Worm (Caenorhabditis elegans) whole organism, L4/young adult: Measurements from ENCODE around the gene T01G1.4.
"Not testable (repeated sequence)": the region's sequence is repeated elsewhere in the genome, so short reads cannot be mapped to it uniquely, and the experiment has no call there.

Experiments used
- W03F9.2 ChIP-seq: fragments of 150-350 bp; optimal IDR thresholded peaks from 2 replicates; lab custom pipeline; 2014; ENCODE audit warnings: missing biosample characterization, missing genetic modification characterization
- dao-5 ChIP-seq: sonication (generic microtip); optimal IDR thresholded peaks from 2 replicates; lab custom pipeline; 2016; ENCODE audit warnings: missing genotype, missing genetic modification characterization, moderate library complexity, missing compliant biosample characterization
- him-1 ChIP-seq: sonication (generic microtip); optimal IDR thresholded peaks from 2 replicates; lab custom pipeline; 2016; ENCODE audit warnings: missing genotype, missing genetic modification reagents, missing genetic modification characterization, missing compliant biosample characterization

Gene T01G1.4

DNA sequence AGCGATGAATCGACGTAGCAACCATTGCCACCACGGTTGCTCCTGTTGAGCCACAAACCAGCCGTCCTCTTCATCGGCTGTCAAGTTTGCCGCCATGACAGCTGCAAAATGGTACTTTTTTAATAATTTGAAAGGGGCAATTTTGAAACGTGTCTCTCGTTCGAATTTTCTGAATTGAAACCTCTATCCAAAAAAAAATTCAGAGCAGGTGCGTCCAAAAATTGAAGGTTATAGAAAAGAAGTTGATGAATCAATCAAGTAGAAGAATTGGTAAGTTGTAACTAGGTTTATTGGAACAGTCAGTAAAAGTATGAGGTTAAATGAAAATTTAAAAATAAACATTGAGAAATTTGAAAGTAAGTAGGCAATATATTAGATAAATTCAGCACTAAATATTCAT is at the start of gene T01G1.4:
Gene T01G1.4 (minus strand): TSS at position 101 of the 400 bp plus-strand sequence.
- TF ChIP-seq dao-5 (tag; lab: Kevin White, UChicago) = no peak
- no peak for TF ChIP-seq him-1 (tag; lab: Kevin White, UChicago)
- TF ChIP-seq W03F9.2 = no peak

ce11 chrIV:11410084-11410483 is 48.8 kb upstream of the T01G1.4 start, which contains the start of gene gfat-2:
gfat-2 (plus strand) TSS chrIV:11410228.
- TF ChIP-seq dao-5 (tag; lab: Kevin White, UChicago) (no peak), W03F9.2 (no peak), him-1 (tag; lab: Kevin White, UChicago) (no peak)

DNA sequence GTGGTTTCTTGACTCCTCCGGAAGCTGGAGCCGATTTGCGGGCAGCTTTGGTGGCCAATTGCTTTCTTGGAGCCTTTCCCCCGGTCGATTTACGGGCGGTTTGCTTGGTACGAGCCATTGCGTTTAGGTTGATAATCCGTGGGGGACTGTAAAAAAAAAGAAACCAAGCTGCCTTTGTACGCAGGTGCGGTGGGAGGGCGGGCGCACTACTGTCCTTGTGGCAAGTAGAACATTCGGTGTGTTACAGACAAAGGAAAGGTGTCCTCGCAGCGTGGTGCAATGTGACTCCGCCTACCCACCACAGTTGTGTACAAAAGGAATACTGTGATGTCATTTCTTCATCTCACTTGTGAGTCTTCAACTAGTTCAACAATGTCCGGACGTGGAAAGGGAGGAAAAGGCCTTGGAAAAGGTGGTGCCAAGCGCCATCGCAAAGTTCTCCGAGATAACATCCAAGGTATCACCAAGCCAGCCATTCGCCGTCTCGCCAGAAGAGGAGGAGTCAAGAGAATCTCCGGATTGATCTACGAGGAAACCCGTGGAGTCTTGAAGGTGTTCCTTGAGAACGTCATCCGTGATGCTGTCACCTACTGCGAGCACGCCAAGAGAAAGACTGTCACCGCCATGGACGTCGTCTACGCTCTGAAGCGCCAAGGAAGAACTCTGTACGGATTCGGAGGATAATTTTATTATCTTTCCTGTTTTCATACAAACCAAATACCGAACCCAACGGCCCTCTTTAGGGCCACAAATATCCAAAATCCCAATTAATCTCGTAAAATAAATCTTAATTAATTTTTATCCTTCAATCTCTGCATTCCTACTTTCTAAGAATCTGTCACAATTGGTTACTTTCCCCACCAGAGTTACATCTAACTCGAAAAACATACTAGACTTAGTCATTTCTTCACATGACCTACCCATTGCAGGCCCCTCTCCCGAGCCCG is 45.7 kb upstream of the T01G1.4 start, which contains the start of the genes his-63 and his-64:
Gene his-63 (minus strand): TSS at position 118 of the 947 bp plus-strand sequence.
Gene his-64 (plus strand): TSS at position 373 of the 947 bp plus-strand sequence.
- TF ChIP-seq W03F9.2; dao-5 (tag; lab: Kevin White, UChicago); him-1 (tag; lab: Kevin White, UChicago): not testable (repeated sequence)

- TF ChIP-seq W03F9.2 = peak; percentile 8
- TF ChIP-seq him-1 (tag; lab: Kevin White, UChicago) = no peak
Measured at ce11 chrIV:11403288-11403991, 42.1 kb upstream of the T01G1.4 start, which contains the start of the genes memi-3 and cyp-31A2. memi-3 (minus strand) TSS chrIV:11403338. cyp-31A2 (plus strand) TSS chrIV:11403961.

DNA sequence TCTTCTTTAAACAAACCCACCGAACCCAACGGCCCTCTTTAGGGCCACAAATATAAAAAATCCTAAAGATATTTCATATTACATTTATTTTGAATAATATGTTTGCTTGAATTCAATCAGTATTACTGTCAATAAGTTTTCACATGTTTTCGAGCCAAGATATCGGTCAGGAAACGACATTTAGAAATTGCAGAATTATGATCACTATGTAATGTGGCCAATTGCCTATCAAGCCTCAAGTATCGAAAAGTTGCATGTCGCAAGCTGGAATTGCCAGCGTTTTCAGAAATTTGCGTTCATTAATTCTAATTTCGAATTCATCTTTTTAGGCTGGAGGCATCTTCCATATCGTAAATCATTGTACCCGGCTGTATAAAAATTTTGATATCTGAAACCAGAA is 40.2 kb upstream of the T01G1.4 start:
- TF ChIP-seq W03F9.2 (no peak), him-1 (tag; lab: Kevin White, UChicago) (no peak), dao-5 (tag; lab: Kevin White, UChicago) (no peak)

- TF ChIP-seq W03F9.2; dao-5 (tag; lab: Kevin White, UChicago); him-1 (tag; lab: Kevin White, UChicago): not testable (repeated sequence)
Measured at ce11 chrIV:11398267-11398825, 37.0 kb upstream of the T01G1.4 start, which contains the start of gene dsl-6. dsl-6 (minus strand) TSS chrIV:11398317.

DNA sequence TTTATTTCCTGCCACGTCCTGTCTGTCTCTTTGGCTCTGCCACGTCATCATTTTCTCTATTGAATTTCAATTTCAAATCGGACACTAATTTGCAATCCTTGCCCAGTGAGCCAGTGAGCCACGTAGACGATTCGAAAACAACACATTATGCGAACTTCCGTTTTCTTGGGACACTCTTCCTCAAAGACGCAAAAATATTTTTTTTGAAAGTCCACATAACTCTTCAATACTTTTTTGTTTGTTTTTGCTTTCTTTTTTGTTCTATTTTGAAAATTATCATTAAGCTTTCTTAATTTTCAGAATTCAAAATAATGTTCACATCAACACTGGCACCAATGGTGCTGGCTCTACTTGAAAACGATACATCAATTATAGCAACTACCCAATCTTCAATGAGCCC is 32.9 kb upstream of the T01G1.4 start, which contains the start of gene tag-89:
Gene tag-89 (plus strand): TSS at position 301 of the 400 bp plus-strand sequence.
- TF ChIP-seq him-1 (tag; lab: Kevin White, UChicago) (no peak), W03F9.2 (no peak), dao-5 (tag; lab: Kevin White, UChicago) (no peak)

- no peak for TF ChIP-seq dao-5 (tag; lab: Kevin White, UChicago)
- no peak for TF ChIP-seq W03F9.2
- no peak for TF ChIP-seq him-1 (tag; lab: Kevin White, UChicago)
Measured at ce11 chrIV:11388684-11389083, 27.4 kb upstream of the T01G1.4 start.

ce11 chrIV:11379254-11379653 is 17.9 kb upstream of the T01G1.4 start, which contains the start of gene fbxb-76:
fbxb-76 (minus strand) TSS chrIV:11379354.
- no peak for TF ChIP-seq W03F9.2
- TF ChIP-seq dao-5 (tag; lab: Kevin White, UChicago) = no peak
- no peak for TF ChIP-seq him-1 (tag; lab: Kevin White, UChicago)

DNA sequence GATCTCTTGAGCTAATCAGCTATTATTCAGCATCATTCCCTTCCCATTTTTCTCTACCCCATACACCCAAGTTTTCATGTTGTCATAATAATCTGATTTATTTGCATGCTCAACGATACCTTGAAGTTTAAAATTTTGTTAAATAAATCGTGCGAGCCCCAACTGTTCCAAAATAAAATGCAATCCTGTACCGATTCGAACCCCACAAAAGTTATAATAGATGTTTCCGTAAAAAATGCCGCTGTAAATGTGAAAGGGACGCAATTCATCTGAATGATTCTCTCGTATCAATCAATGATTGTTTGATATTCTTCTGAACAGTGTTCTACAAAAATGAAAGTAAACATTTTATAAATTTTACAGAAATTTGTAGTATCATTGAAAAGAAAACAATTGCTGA is 16.1 kb upstream of the T01G1.4 start:
- no peak for TF ChIP-seq W03F9.2
- no peak for TF ChIP-seq him-1 (tag; lab: Kevin White, UChicago)
- TF ChIP-seq dao-5 (tag; lab: Kevin White, UChicago) = no peak

DNA sequence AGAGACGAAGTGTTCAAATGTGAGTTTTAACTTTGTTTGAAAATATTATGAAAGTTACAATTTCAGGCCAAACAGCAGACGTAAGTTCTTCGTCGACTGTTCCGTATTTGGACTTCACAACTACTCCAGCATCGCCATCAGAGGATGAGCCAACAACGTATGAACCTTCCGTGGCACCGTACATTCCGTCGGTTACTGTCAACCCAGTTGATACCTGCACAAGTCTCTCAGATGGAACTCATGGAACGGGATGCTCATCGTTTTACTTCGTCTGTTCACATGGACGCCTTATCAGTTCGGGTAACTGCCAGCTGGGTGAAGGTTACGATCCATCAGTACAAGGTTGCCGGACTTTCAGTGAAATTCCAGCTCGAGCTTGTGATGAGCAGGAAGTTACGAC is 14.4 kb upstream of the T01G1.4 start:
- TF ChIP-seq dao-5 (tag; lab: Kevin White, UChicago) = no peak
- TF ChIP-seq him-1 (tag; lab: Kevin White, UChicago) = no peak
- TF ChIP-seq W03F9.2 = no peak

- TF ChIP-seq W03F9.2 = no peak
- no peak for TF ChIP-seq dao-5 (tag; lab: Kevin White, UChicago)
- no peak for TF ChIP-seq him-1 (tag; lab: Kevin White, UChicago)
Measured at ce11 chrIV:11372366-11372997, 11.2 kb upstream of the T01G1.4 start, which contains the start of gene cbd-1. cbd-1 (plus strand) TSS chrIV:11372991.
